Fruit fly (Drosophila melanogaster) whole organism, prepupa: Measurements from ENCODE around the gene Or92a.

Experiments
- Blimp-1 ChIP-seq: fragments of 200-800 bp; sonication (Bioruptor generic); optimal IDR thresholded peaks from 3 replicates; lab custom pipeline; 2017; ENCODE audit warnings: missing biosample characterization, missing genetic modification characterization, mild to moderate bottlenecking, moderate library complexity, missing genetic modification reagents
- CG6854 ChIP-seq: fragments of 200-800 bp; sonication (Bioruptor generic); optimal IDR thresholded peaks from 2 replicates; lab custom pipeline; 2017; ENCODE audit warnings: missing biosample characterization, mild to moderate bottlenecking, missing genetic modification characterization

- TF ChIP-seq CG6854 (GFP tag; lab: Kevin White, UChicago) (no peak), Blimp-1 (GFP tag; lab: Kevin White, UChicago) (no peak)
Measured at dm6 chr3R:20484441-20484840, 20.1 kb upstream of the Or92a start, which contains the start of gene Gfrl.
